Worm (Caenorhabditis elegans): ENCODE measurements around the gene sri-46.

DNA sequence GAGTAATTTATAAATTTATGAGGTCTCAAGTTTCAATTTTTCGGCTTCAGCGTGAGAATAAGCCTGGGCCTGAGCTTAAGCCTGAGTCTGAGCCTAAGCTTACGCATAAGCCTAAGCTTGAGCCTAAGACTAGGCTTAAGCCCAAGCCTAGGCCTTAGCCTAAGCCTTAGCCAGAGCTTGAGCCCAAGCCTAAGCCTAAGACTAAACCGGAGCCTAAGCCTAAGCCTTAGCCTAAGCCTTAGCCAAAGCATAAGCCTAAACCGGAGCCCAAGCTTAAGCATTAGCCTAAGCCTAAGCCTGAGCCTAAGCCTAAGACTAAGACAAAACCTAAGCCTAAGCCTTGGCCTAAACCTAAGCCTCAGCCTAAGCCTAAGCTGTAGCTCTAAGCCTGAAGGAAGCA is 27.2 kb downstream of the sri-46 start:
- TF ChIP-seq nhr-77 (tag; optimal IDR thresholded peaks at IDR 0.05), result no peak
- TF ChIP-seq lin-15B (tag; optimal IDR thresholded peaks at IDR 0.05), result no peak
- no peak for TF ChIP-seq snpc-4 (tag; optimal IDR thresholded peaks at IDR 0.05)
- TF ChIP-seq aly-2 (tag; optimal IDR thresholded peaks at IDR 0.05), result no peak
- no peak for TF ChIP-seq lin-13 (GFP tag; optimal IDR thresholded peaks at IDR 0.05)
- TF ChIP-seq lir-3 (tag; optimal IDR thresholded peaks at IDR 0.05; ENCODE audit: poor library complexity), result no peak
- TF ChIP-seq skn-1 (tag; optimal IDR thresholded peaks at IDR 0.05), result no peak
- no peak for TF ChIP-seq mdl-1 (tag; optimal IDR thresholded peaks at IDR 0.05)
- no peak for TF ChIP-seq ztf-11 (tag; optimal IDR thresholded peaks at IDR 0.05)
